Worm (Caenorhabditis elegans): ENCODE results near the gene ppt-1.

DNA sequence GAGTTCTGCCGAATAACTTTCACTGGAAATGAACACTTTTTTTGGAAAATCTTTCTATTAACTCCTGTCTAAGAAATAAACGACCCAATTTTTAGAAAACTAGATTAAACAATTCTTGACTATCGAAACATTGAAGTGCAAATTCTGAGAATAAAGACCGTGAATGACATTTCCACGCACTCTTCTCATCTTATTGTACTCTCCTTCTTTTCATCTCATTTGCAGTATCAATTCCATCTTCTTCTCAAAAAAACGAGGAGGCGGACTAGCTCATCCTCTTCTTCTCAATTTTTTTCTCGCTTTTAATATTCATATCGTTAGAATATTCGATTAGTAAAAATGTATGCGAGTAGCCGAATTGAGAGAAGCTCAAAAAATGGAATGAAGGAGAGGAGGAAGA lies 35.5 kb upstream of the ppt-1 start:
- TF ChIP-seq unc-62 (GFP tag; optimal IDR thresholded peaks at IDR 0.05): no peak
- no peak for TF ChIP-seq nhr-10 (tag; optimal IDR thresholded peaks at IDR 0.05)
- TF ChIP-seq ama-1 (optimal IDR thresholded peaks at IDR 0.05): no peak
- no peak for TF ChIP-seq nhr-23 (tag; optimal IDR thresholded peaks at IDR 0.05)
- no peak for TF ChIP-seq skn-1 (tag; optimal IDR thresholded peaks at IDR 0.05)
- no peak for TF ChIP-seq elt-1 (tag; optimal IDR thresholded peaks at IDR 0.05)
- TF ChIP-seq nhr-12 (tag; optimal IDR thresholded peaks at IDR 0.05): no peak
- no peak for TF ChIP-seq unc-39 (tag; optimal IDR thresholded peaks at IDR 0.05)
- TF ChIP-seq snpc-4 (tag; optimal IDR thresholded peaks at IDR 0.05): no peak
- TF ChIP-seq alr-1 (tag; optimal IDR thresholded peaks at IDR 0.05): no peak
- TF ChIP-seq ceh-82 (tag; optimal IDR thresholded peaks at IDR 0.05): no peak
- TF ChIP-seq mdl-1 (tag; optimal IDR thresholded peaks at IDR 0.05): no peak

Data from whole organism, L2 larva.